Worm (Caenorhabditis elegans): Measurements from ENCODE around the gene clec-140.

The clec-140 gene

DNA sequence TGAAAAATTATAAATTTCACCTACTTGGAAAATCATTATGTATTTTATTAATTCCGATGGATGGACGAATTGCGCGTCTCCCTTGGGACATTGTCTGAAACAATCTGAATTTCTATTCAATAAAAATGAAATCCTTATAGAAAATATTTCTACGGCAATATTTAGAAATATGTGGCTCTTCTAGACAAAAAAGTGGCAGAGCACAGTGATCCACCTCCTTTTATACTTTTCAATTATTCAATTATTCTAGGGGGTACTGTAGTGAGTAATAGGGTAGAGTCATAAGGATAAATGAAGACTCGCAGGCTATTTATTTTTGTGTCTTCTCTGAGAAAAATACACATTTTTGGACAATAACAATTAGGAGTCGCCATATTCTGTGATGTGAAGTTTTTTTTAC lies 9.7 kb upstream of the clec-140 start, which contains the start of gene T05A7.12:
Gene T05A7.12, minus strand, starts transcription at position 101 of the 400 bp plus-strand sequence.
- TF ChIP-seq nhr-76 (tag; optimal IDR thresholded peaks at IDR 0.05) = no peak

DNA sequence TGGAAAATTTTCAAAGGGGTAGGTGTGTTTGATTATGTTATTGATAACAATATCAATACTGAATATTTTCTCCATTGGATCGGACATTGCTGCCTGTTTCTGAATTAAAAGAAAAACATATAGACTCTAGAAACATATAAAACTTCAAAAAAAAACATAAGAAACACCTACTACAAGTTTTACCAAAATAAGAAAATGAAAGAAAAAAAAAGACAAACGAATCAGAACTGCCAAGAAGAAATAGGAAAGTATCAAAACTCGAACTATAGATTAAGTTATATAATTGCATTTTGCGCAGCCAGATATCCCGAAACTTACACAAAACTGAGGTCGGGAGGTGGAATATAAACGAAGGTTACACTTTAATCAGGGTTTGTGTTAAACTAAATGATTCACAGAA lies 7.5 kb upstream of the clec-140 start, which contains the start of gene T05A7.11:
Gene T05A7.11, minus strand, starts transcription at position 101 of the 400 bp plus-strand sequence.
- TF ChIP-seq fos-1 (tag; optimal IDR thresholded peaks at IDR 0.05) (no peak), fkh-10 (GFP tag; optimal IDR thresholded peaks at IDR 0.05) (no peak), ceh-16 (tag; optimal IDR thresholded peaks at IDR 0.05) (no peak)

- TF ChIP-seq elt-1 (tag; optimal IDR thresholded peaks at IDR 0.05) = no peak
- TF ChIP-seq snpc-4 (tag; optimal IDR thresholded peaks at IDR 0.05) = no peak
- no peak for TF ChIP-seq elt-3 (tag; optimal IDR thresholded peaks at IDR 0.05)
- TF ChIP-seq fos-1 (tag; optimal IDR thresholded peaks at IDR 0.05) = no peak
- TF ChIP-seq unc-39 (tag; optimal IDR thresholded peaks at IDR 0.05) = no peak
- TF ChIP-seq nhr-28 (tag; optimal IDR thresholded peaks at IDR 0.05) = no peak
- no peak for TF ChIP-seq sea-2 (GFP tag; optimal IDR thresholded peaks at IDR 0.05)
- no peak for TF ChIP-seq aly-2 (tag; optimal IDR thresholded peaks at IDR 0.05)
- no peak for TF ChIP-seq nhr-43 (tag; optimal IDR thresholded peaks at IDR 0.05; ENCODE audit: poor library complexity, severe bottlenecking)
- no peak for TF ChIP-seq ztf-4 (tag; optimal IDR thresholded peaks at IDR 0.05)
- no peak for TF ChIP-seq pqm-1 (tag; optimal IDR thresholded peaks at IDR 0.05)
- no peak for TF ChIP-seq pha-4 (tag; optimal IDR thresholded peaks at IDR 0.05)
- no peak for TF ChIP-seq nhr-76 (tag; optimal IDR thresholded peaks at IDR 0.05)
- no peak for TF ChIP-seq nhr-67 (tag; optimal IDR thresholded peaks at IDR 0.05)
Observed at ce11 chrII:4667572-4667971, 5.3 kb upstream of the clec-140 start, which contains the start of gene fut-5. Gene fut-5 (minus strand): TSS chrII:4667672.

DNA sequence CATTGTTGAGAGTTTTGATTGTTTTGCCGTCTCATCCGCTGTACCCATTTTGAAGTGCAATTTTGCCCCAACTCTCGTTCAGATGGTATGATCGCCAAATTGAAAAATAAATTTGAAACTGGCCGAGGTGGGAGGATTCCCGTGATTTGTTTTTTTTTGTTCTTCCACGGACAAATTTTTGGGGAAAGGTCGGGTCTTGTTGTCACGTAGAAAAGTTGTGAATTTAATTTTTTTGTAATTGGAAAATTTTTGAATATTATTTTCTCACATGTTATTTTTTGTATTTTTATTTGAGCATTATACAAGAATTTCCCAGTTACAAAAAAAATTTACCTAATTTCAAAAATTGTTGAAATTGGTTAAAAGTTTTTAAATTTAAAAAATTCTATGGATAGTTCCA lies 1.2 kb upstream of the clec-140 start, which contains the start of gene T05A7.6:
Gene T05A7.6, minus strand, starts transcription at position 101 of the 400 bp plus-strand sequence.
- TF ChIP-seq nhr-77 (tag; optimal IDR thresholded peaks at IDR 0.05) = no peak
- TF ChIP-seq egl-27 (tag; optimal IDR thresholded peaks at IDR 0.05) = no peak
- no peak for TF ChIP-seq egl-5 (tag; optimal IDR thresholded peaks at IDR 0.05)
- no peak for TF ChIP-seq nhr-12 (tag; optimal IDR thresholded peaks at IDR 0.05)

ce11 chrII:4673242-4673641 lies 382 bp downstream of the clec-140 start:
- TF ChIP-seq nhr-237 (tag; optimal IDR thresholded peaks at IDR 0.05) = no peak
- TF ChIP-seq daf-12 (tag; optimal IDR thresholded peaks at IDR 0.05) = no peak
- TF ChIP-seq nhr-76 (tag; optimal IDR thresholded peaks at IDR 0.05) = no peak
- no peak for TF ChIP-seq ceh-16 (tag; optimal IDR thresholded peaks at IDR 0.05)
- no peak for TF ChIP-seq nhr-11 (tag; optimal IDR thresholded peaks at IDR 0.05)
- no peak for TF ChIP-seq tbx-2 (tag; optimal IDR thresholded peaks at IDR 0.05)
- TF ChIP-seq elt-2 (tag; optimal IDR thresholded peaks at IDR 0.05) = no peak
- TF ChIP-seq snpc-4 (tag; optimal IDR thresholded peaks at IDR 0.05) = no peak
- no peak for TF ChIP-seq nhr-67 (tag; optimal IDR thresholded peaks at IDR 0.05)
- TF ChIP-seq lsy-12 (tag; optimal IDR thresholded peaks at IDR 0.05) = no peak
- no peak for TF ChIP-seq jun-1 (tag; optimal IDR thresholded peaks at IDR 0.05)
- TF ChIP-seq pqm-1 (tag; optimal IDR thresholded peaks at IDR 0.05) = no peak
- no peak for TF ChIP-seq mdl-1 (tag; optimal IDR thresholded peaks at IDR 0.05)
- TF ChIP-seq ceh-82 (tag; optimal IDR thresholded peaks at IDR 0.05) = no peak
- TF ChIP-seq nhr-12 (tag; optimal IDR thresholded peaks at IDR 0.05) = no peak
- no peak for TF ChIP-seq nhr-23 (tag; optimal IDR thresholded peaks at IDR 0.05)
- no peak for TF ChIP-seq aly-2 (tag; optimal IDR thresholded peaks at IDR 0.05)
- no peak for TF ChIP-seq nhr-25 (tag; optimal IDR thresholded peaks at IDR 0.05)
- no peak for TF ChIP-seq egl-27 (tag; optimal IDR thresholded peaks at IDR 0.05)

ce11 chrII:4673670-4674069 lies 810 bp downstream of the clec-140 start:
- TF ChIP-seq ama-1 (optimal IDR thresholded peaks at IDR 0.05) (peak; percentile 56), nhr-28 (tag; optimal IDR thresholded peaks at IDR 0.05) (no peak)

DNA sequence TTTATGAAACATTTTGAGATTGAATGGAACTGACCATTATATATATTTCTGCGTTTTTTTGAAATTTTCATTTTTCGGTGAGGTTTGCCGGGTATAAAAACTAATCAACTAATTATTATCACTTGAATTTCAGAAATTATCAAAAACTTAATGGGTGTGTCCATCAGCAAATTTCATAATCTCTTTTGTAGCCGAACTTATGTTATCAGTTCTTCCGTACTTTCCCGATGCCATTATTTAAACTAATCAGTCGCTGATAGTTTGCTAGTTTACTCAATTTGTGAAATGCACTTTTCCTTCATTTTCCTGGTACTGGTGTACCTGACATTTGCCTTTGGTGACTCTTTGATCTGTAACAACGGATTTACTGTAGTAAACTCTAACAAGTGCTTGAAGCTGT lies 1.3 kb downstream of the clec-140 start:
- TF ChIP-seq daf-12 (tag; optimal IDR thresholded peaks at IDR 0.05) (no peak), pqm-1 (tag; optimal IDR thresholded peaks at IDR 0.05) (peak; percentile 68), lin-39 (tag; optimal IDR thresholded peaks at IDR 0.05) (no peak), R02D3.7 (tag; optimal IDR thresholded peaks at IDR 0.05) (no peak), lin-15B (tag; optimal IDR thresholded peaks at IDR 0.05) (no peak), nhr-77 (tag; optimal IDR thresholded peaks at IDR 0.05) (no peak), elt-2 (tag; optimal IDR thresholded peaks at IDR 0.05) (peak; percentile 96), unc-62 (GFP tag; optimal IDR thresholded peaks at IDR 0.05) (no peak), eor-1 (tag; optimal IDR thresholded peaks at IDR 0.05) (no peak), ceh-16 (tag; optimal IDR thresholded peaks at IDR 0.05) (no peak), jun-1 (tag; optimal IDR thresholded peaks at IDR 0.05) (peak; percentile 60), mdl-1 (tag; optimal IDR thresholded peaks at IDR 0.05) (no peak), pha-4 (tag; optimal IDR thresholded peaks at IDR 0.05) (no peak), skn-1 (tag; optimal IDR thresholded peaks at IDR 0.05) (no peak), ama-1 (optimal IDR thresholded peaks at IDR 0.05) (no peak), nhr-25 (tag; optimal IDR thresholded peaks at IDR 0.05) (no peak), fkh-10 (GFP tag; optimal IDR thresholded peaks at IDR 0.05) (no peak), unc-39 (tag; optimal IDR thresholded peaks at IDR 0.05) (no peak), nhr-237 (tag; optimal IDR thresholded peaks at IDR 0.05) (no peak), lsy-12 (tag; optimal IDR thresholded peaks at IDR 0.05) (no peak), nhr-67 (tag; optimal IDR thresholded peaks at IDR 0.05) (no peak), fkh-2 (tag; optimal IDR thresholded peaks at IDR 0.05) (no peak), fos-1 (tag; optimal IDR thresholded peaks at IDR 0.05) (no peak), ceh-82 (tag; optimal IDR thresholded peaks at IDR 0.05) (no peak), nhr-76 (tag; optimal IDR thresholded peaks at IDR 0.05) (no peak)
